Comparison of ENCODE assay signal across 1 fruit fly cellular context in the genomic region with DNA sequence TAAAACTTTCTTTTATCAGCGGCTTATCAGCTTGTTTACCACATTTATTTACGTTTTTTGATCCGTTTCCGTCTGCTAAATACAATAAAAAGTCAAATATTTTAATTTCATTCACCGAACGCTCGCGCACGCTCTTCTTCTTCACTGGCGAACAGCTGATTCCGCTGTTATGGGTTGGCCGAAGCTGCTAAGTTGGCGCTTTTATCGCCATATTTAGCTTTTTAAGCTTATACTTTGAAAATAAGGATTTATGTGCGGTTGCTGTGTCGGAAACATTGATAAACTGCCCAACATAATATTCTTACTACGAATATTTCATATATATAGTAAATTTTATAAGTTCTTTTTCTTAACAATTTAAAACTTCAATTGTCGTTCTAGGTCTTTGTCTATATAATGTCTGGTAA.
TF ChIP-seq lines count a peak whose summit lies in the region.

Naprt (minus strand) TSS at position 159 of the 407 bp plus-strand sequence.

TF ChIP-seq in whole organism, embryonic, 481 proteins besides CTCF, POLR2A, EP300 and RAD21 (continued from another document):
- TF ChIP-seq Pdp1 (GFP tag; optimal IDR thresholded peaks at IDR 0.05; lab: Kevin White, UChicago) (no peak), Fer2 (tag; optimal IDR thresholded peaks at IDR 0.05; lab: Kevin White, UChicago) (no peak), Dad (GFP tag; optimal IDR thresholded peaks at IDR 0.05; lab: Kevin White, UChicago) (no peak), Dp (GFP tag; optimal IDR thresholded peaks at IDR 0.05; lab: Kevin White, UChicago) (peak; percentile 88), CG17385 (GFP tag; optimal IDR thresholded peaks at IDR 0.05; lab: Kevin White, UChicago) (peak; percentile 94), CG2202 (tag; optimal IDR thresholded peaks at IDR 0.05; lab: Kevin White, UChicago) (no peak), CG12155 (GFP tag; optimal IDR thresholded peaks at IDR 0.05; lab: Kevin White, UChicago) (no peak), CG7556 (GFP tag; optimal IDR thresholded peaks at IDR 0.05; lab: Kevin White, UChicago) (no peak), luna (GFP tag; optimal IDR thresholded peaks at IDR 0.05; lab: Kevin White, UChicago) (no peak), pho (GFP tag; optimal IDR thresholded peaks at IDR 0.05; lab: Kevin White, UChicago) (peak; percentile 16), Side (GFP tag; optimal IDR thresholded peaks at IDR 0.05; lab: Kevin White, UChicago) (no peak), PHDP (tag; optimal IDR thresholded peaks at IDR 0.05; lab: Kevin White, UChicago) (no peak), Atf-2 (GFP tag; optimal IDR thresholded peaks at IDR 0.05; lab: Kevin White, UChicago) (no peak), CG6254 (GFP tag; optimal IDR thresholded peaks at IDR 0.05; lab: Kevin White, UChicago) (no peak), phol (tag; optimal IDR thresholded peaks at IDR 0.05; lab: Kevin White, UChicago) (peak; percentile 24), danr (GFP tag; IDR thresholded peaks at IDR 0.05; lab: Robert Waterston, UW) (no peak), B-H2 (GFP tag; optimal IDR thresholded peaks at IDR 0.05; lab: Kevin White, UChicago) (no peak), bsh (GFP tag; optimal IDR thresholded peaks at IDR 0.05; lab: Kevin White, UChicago) (no peak), CG10959 (GFP tag; IDR thresholded peaks at IDR 0.05; lab: Robert Waterston, UW) (no peak), az2 (GFP tag; optimal IDR thresholded peaks at IDR 0.05; lab: Kevin White, UChicago) (no peak), E2f2 (GFP tag; IDR thresholded peaks at IDR 0.05; lab: Robert Waterston, UW) (peak; percentile 88), Ets97D (GFP tag; optimal IDR thresholded peaks at IDR 0.05; lab: Kevin White, UChicago) (no peak), CG9817 (tag; optimal IDR thresholded peaks at IDR 0.05; lab: Kevin White, UChicago) (no peak), CoRest (tag; optimal IDR thresholded peaks at IDR 0.05; lab: Kevin White, UChicago) (peak; percentile 33), stwl (tag; optimal IDR thresholded peaks at IDR 0.05; lab: Kevin White, UChicago) (peak; percentile 30), trem (tag; optimal IDR thresholded peaks at IDR 0.05; lab: Kevin White, UChicago) (peak; percentile 35), crp (GFP tag; optimal IDR thresholded peaks at IDR 0.05; lab: Kevin White, UChicago) (peak; percentile 52 to 92), Sry-β (GFP tag; optimal IDR thresholded peaks at IDR 0.05; lab: Kevin White, UChicago) (peak; percentile 97), CG4282 (GFP tag; optimal IDR thresholded peaks at IDR 0.05; lab: Kevin White, UChicago) (no peak)
